Fruit fly (Drosophila melanogaster): Measurements from ENCODE around the gene BoYb.

BoYb gene

DNA sequence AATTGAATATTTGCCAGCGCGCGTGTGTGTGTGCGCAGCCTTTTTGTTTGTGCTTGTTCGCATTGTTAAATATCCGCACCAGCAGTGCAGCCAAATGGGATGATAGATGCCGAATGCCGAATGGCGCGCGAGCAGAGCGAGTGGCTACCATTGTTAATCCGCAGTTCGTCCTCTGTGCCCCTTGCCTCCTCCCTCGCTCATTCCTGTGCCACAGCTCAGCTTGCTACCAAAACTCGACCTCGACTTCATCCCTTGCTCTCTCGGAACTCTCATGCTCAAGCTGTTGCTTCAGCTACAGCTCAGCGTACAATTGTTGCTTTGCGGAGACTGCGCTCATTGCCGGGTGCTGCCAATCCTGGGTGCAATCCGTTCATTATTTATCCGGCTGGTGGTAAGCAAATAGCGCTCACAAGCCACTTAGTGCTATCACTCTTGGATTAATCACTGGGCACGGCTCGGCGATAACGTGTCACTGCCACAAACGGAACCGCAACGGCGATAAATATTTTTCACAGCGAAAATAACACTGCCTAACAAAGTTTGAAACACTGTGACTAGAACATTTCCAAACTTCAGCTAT lies 7.7 kb downstream of the BoYb start (continued):
- TF ChIP-seq ase (GFP tag; IDR thresholded peaks at IDR 0.05) (no peak), HLH4C (GFP tag; IDR thresholded peaks at IDR 0.05; ENCODE audit: partially characterized antibody) (no peak)

DNA sequence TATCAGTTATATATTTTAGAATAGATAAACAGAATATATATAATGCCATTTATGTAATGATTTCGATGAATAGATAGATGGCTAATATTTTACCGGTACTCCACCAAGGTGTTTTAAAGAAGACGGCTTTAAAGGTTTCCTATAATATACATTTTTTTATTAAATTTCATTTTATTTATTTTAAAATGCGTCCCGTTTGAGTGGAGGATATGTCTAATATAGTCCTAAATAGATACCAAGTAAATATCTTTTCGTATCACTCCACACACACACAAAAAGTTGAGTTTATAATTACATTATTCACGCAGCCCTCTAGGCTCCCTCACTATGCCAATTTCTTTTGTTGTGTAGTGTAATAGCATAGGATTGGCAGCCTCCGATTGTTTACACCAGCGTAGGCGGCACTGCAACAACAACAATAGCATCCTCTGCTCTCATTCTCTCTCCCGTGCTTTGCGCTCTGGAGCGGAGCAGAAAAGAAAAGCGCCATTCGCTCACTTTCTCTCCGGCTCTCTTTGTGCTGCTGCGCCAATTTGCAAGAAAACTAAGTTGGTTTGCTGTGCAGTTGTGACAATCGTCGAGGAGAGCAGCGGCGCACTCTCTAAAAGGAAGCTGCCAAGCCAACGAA lies 8.3 kb downstream of the BoYb start, which contains the start of gene CG12768:
CG12768 (plus strand) TSS at position 578 of the 628 bp plus-strand sequence.
- TF ChIP-seq nom (GFP tag; optimal IDR thresholded peaks at IDR 0.05): no peak
- TF ChIP-seq trem (tag; optimal IDR thresholded peaks at IDR 0.05): no peak
- TF ChIP-seq stc (GFP tag; IDR thresholded peaks at IDR 0.05): no peak
- no peak for TF ChIP-seq Hsf (GFP tag; optimal IDR thresholded peaks at IDR 0.05)
- TF ChIP-seq CG7786 (GFP tag; optimal IDR thresholded peaks at IDR 0.05): no peak
- no peak for TF ChIP-seq Bteb2 (GFP tag; optimal IDR thresholded peaks at IDR 0.05)
- TF ChIP-seq scrt (GFP tag; optimal IDR thresholded peaks at IDR 0.05): no peak
- TF ChIP-seq pb (GFP tag; optimal IDR thresholded peaks at IDR 0.05): no peak
- no peak for TF ChIP-seq twi (tag; optimal IDR thresholded peaks at IDR 0.05)
- TF ChIP-seq CG4282 (GFP tag; optimal IDR thresholded peaks at IDR 0.05): no peak
- TF ChIP-seq CG10979 (tag; optimal IDR thresholded peaks at IDR 0.05): peak; percentile 54
- no peak for TF ChIP-seq CG9932 (GFP tag; IDR thresholded peaks at IDR 0.05)
- peak; percentile 3 for TF ChIP-seq CG30431 (GFP tag; optimal IDR thresholded peaks at IDR 0.05)
- TF ChIP-seq CG15601 (tag; optimal IDR thresholded peaks at IDR 0.05): peak; percentile 8
- no peak for TF ChIP-seq CG1602 (GFP tag; optimal IDR thresholded peaks at IDR 0.05)
- TF ChIP-seq CG11723 (GFP tag; optimal IDR thresholded peaks at IDR 0.05): no peak
- TF ChIP-seq NFAT (GFP tag; IDR thresholded peaks at IDR 0.05): no peak
- TF ChIP-seq D19A (tag; optimal IDR thresholded peaks at IDR 0.05): peak; percentile 14
- TF ChIP-seq CG18011 (GFP tag; optimal IDR thresholded peaks at IDR 0.05): no peak
- no peak for TF ChIP-seq Myb (GFP tag; optimal IDR thresholded peaks at IDR 0.05)
- TF ChIP-seq CG7271 (tag; optimal IDR thresholded peaks at IDR 0.05): no peak
- peak; percentile 52 for TF ChIP-seq Oli (tag; optimal IDR thresholded peaks at IDR 0.05)
- TF ChIP-seq CG2120 (GFP tag; optimal IDR thresholded peaks at IDR 0.05): no peak
- no peak for TF ChIP-seq CG4820 (GFP tag; optimal IDR thresholded peaks at IDR 0.05)
- no peak for TF ChIP-seq gt (GFP tag; IDR thresholded peaks at IDR 0.05)
- TF ChIP-seq dati (GFP tag; IDR thresholded peaks at IDR 0.05): no peak
- no peak for TF ChIP-seq CG12744 (GFP tag; optimal IDR thresholded peaks at IDR 0.05)
- peak; percentile 17 for TF ChIP-seq CG18599 (GFP tag; optimal IDR thresholded peaks at IDR 0.05)
- peak; percentile 57 for TF ChIP-seq CG2712 (tag; optimal IDR thresholded peaks at IDR 0.05)
- no peak for TF ChIP-seq Max (GFP tag; optimal IDR thresholded peaks at IDR 0.05)
- peak; percentile 38 for TF ChIP-seq Hmr (GFP tag; optimal IDR thresholded peaks at IDR 0.05)
- TF ChIP-seq Hr3 (GFP tag; optimal IDR thresholded peaks at IDR 0.05): peak; percentile 9
- TF ChIP-seq Sox100B (GFP tag; optimal IDR thresholded peaks at IDR 0.05): peak; percentile 58
- TF ChIP-seq CG8944 (GFP tag; optimal IDR thresholded peaks at IDR 0.05): no peak
- no peak for TF ChIP-seq cad (GFP tag; optimal IDR thresholded peaks at IDR 0.05)
- TF ChIP-seq psq (GFP tag; optimal IDR thresholded peaks at IDR 0.05): no peak
- no peak for TF ChIP-seq CG2678 (tag; optimal IDR thresholded peaks at IDR 0.05)
- no peak for TF ChIP-seq MESR4 (GFP tag; optimal IDR thresholded peaks at IDR 0.05)
- no peak for TF ChIP-seq CG10321 (GFP tag; IDR thresholded peaks at IDR 0.05)
- TF ChIP-seq CG7928 (GFP tag; optimal IDR thresholded peaks at IDR 0.05): no peak
- TF ChIP-seq E2f2 (GFP tag; IDR thresholded peaks at IDR 0.05): no peak
- TF ChIP-seq crol (GFP tag; IDR thresholded peaks at IDR 0.05): no peak
- peak; percentile 48 for TF ChIP-seq phol (tag; optimal IDR thresholded peaks at IDR 0.05)
- TF ChIP-seq Dip3 (GFP tag; optimal IDR thresholded peaks at IDR 0.05): no peak
- TF ChIP-seq vvl (GFP tag; IDR thresholded peaks at IDR 0.05): no peak
- no peak for TF ChIP-seq CG11093 (GFP tag; IDR thresholded peaks at IDR 0.05)
- TF ChIP-seq CG34422 (GFP tag; IDR thresholded peaks at IDR 0.05): no peak

Data from whole organism, embryonic.